Worm (Caenorhabditis elegans) whole organism, L4 larva: Measurements from ENCODE around the gene C18A3.11.
A peak's percentile ranks its signal among the peaks of the same experiment; 100 is the strongest.

Experiments
- D1046.2 ChIP-seq: fragments of 200-800 bp; sonication (Bioruptor generic); IDR thresholded peaks from 2 replicates; pipeline ENCODE4 v1.3.6; 2022; ENCODE audit warnings: missing genetic modification characterization, missing compliant biosample characterization
- F37D6.2 ChIP-seq: sonication (generic microtip); optimal IDR thresholded peaks from 2 replicates; lab custom pipeline; 2016; ENCODE audit warnings: mild to moderate bottlenecking, missing genetic modification characterization, missing compliant biosample characterization
- F44E2.7 ChIP-seq: fragments of 200-800 bp; sonication (Bioruptor generic); IDR thresholded peaks from 2 replicates; pipeline ENCODE4 v2.1.2; 2022; ENCODE audit warnings: missing genetic modification characterization, missing compliant biosample characterization
- T20F7.1 ChIP-seq: fragments of 200-800 bp; sonication (Bioruptor generic); optimal IDR thresholded peaks from 2 replicates; lab custom pipeline; 2018; ENCODE audit warnings: mild to moderate bottlenecking, missing genetic modification characterization, missing compliant biosample characterization
- T26A8.4 ChIP-seq: fragments of 200-800 bp; sonication (Bioruptor generic); IDR thresholded peaks from 2 replicates; pipeline ENCODE4 v1.3.6; 2022; ENCODE audit warnings: missing genetic modification characterization, missing compliant biosample characterization
- Y75B8A.6 ChIP-seq: fragments of 200-800 bp; sonication (Bioruptor generic); IDR thresholded peaks from 2 replicates; pipeline ENCODE4 v1.3.6; 2022; ENCODE audit warnings: missing genetic modification reagents, missing genetic modification characterization, missing compliant biosample characterization
- aly-2 ChIP-seq: sonication (generic microtip); optimal IDR thresholded peaks from 2 replicates; lab custom pipeline; 2018; ENCODE audit warnings: missing biosample characterization, missing genetic modification characterization
- ama-1 ChIP-seq: fragments of 150-350 bp; optimal IDR thresholded peaks from 2 replicates; lab custom pipeline; 2014; ENCODE audit warnings: inconsistent platforms, mixed read lengths
- arid-1 ChIP-seq: fragments of 200-800 bp; sonication (Bioruptor generic); conservative IDR thresholded peaks from 2 replicates; pipeline ENCODE4 v1.3.6; 2022; ENCODE audit warnings: missing genetic modification reagents, missing genetic modification characterization, missing compliant biosample characterization
- ceh-28 ChIP-seq: fragments of 150-350 bp; optimal IDR thresholded peaks from 2 replicates; lab custom pipeline; 2014; ENCODE audit warnings: missing biosample characterization, missing genetic modification reagents, missing genetic modification characterization
- ceh-44 ChIP-seq: fragments of 200-800 bp; sonication (Bioruptor generic); IDR thresholded peaks from 2 replicates; pipeline ENCODE4 v1.3.6; 2022; ENCODE audit warnings: missing genetic modification reagents, missing genetic modification characterization, missing compliant biosample characterization
- ces-1 ChIP-seq: fragments of 150-350 bp; sonication (generic microtip); optimal IDR thresholded peaks from 4 replicates; lab custom pipeline; 2014; ENCODE audit warnings: missing biosample characterization, missing genetic modification reagents, missing genetic modification characterization
- cey-2 ChIP-seq: sonication (generic microtip); optimal IDR thresholded peaks from 3 replicates; lab custom pipeline; 2017; ENCODE audit warnings: missing genetic modification characterization, mild to moderate bottlenecking, missing compliant biosample characterization, antibody characterized with exemption, borderline replicate concordance; ENCODE audit not compliant: insufficient read depth
- daf-12 ChIP-seq: fragments of 150-350 bp; optimal IDR thresholded peaks from 2 replicates; lab custom pipeline; 2014; ENCODE audit warnings: missing biosample characterization, missing genetic modification reagents, missing genetic modification characterization
- daf-16 ChIP-seq, 3 experiments: sonication (generic microtip); optimal IDR thresholded peaks; 2 replicates each; lab custom pipeline; 2016 to 2017; ENCODE audit warnings: missing genetic modification characterization in 3 of 3, missing genetic modification reagents in 3 of 3, mild to moderate bottlenecking in 2 of 3, missing compliant biosample characterization in 2 of 3, missing biosample characterization in 1 of 3, moderate library complexity in 1 of 3
- daf-8 ChIP-seq: fragments of 200-800 bp; sonication (Bioruptor generic); IDR thresholded peaks from 2 replicates; pipeline ENCODE4 v1.3.6; 2022; ENCODE audit warnings: missing genetic modification characterization, missing compliant biosample characterization
- dpl-1 ChIP-seq: fragments of 150-350 bp; optimal IDR thresholded peaks from 2 replicates; lab custom pipeline; 2014; ENCODE audit warnings: missing biosample characterization, missing genetic modification reagents, missing genetic modification characterization
- dve-1 ChIP-seq: sonication (generic microtip); optimal IDR thresholded peaks from 2 replicates; lab custom pipeline; 2017; ENCODE audit warnings: antibody characterized with exemption, mild to moderate bottlenecking, missing genetic modification characterization, missing compliant biosample characterization; ENCODE audit not compliant: insufficient read depth
- fkh-10 ChIP-seq: fragments of 150-350 bp; optimal IDR thresholded peaks from 2 replicates; lab custom pipeline; 2014; ENCODE audit warnings: missing biosample characterization, missing genetic modification reagents, missing genetic modification characterization
- fos-1 ChIP-seq: fragments of 150-350 bp; optimal IDR thresholded peaks from 2 replicates; lab custom pipeline; 2014; ENCODE audit warnings: missing biosample characterization, missing genetic modification characterization
- hlh-11 ChIP-seq: fragments of 200-800 bp; sonication (Bioruptor generic); optimal IDR thresholded peaks from 2 replicates; lab custom pipeline; 2018; ENCODE audit warnings: mild to moderate bottlenecking, missing genetic modification characterization, missing compliant biosample characterization
- hlh-30 ChIP-seq: sonication (generic microtip); optimal IDR thresholded peaks from 2 replicates; lab custom pipeline; 2017; ENCODE audit warnings: antibody characterized with exemption, mild to moderate bottlenecking, missing genetic modification characterization, missing compliant biosample characterization; ENCODE audit not compliant: insufficient read depth
- hmg-1.1 ChIP-seq: fragments of 200-800 bp; sonication (Bioruptor generic); IDR thresholded peaks from 2 replicates; pipeline ENCODE4 v1.3.6; 2022; ENCODE audit warnings: missing genetic modification reagents, missing genetic modification characterization, missing compliant biosample characterization
- jun-1 ChIP-seq: fragments of 150-350 bp; optimal IDR thresholded peaks from 2 replicates; lab custom pipeline; 2014; ENCODE audit warnings: missing biosample characterization, missing genetic modification reagents, missing genetic modification characterization
- lin-29 ChIP-seq: fragments of 200-800 bp; sonication (Bioruptor generic); IDR thresholded peaks from 2 replicates; pipeline ENCODE4 v1.3.6; 2022; ENCODE audit warnings: missing genetic modification reagents, missing genetic modification characterization, missing compliant biosample characterization
- lin-38 ChIP-seq: fragments of 200-800 bp; sonication (Bioruptor generic); IDR thresholded peaks from 2 replicates; pipeline ENCODE4 v1.3.6; 2022; ENCODE audit warnings: missing genetic modification reagents, missing genetic modification characterization, missing compliant biosample characterization
- lir-3 ChIP-seq: sonication (generic microtip); optimal IDR thresholded peaks from 2 replicates; lab custom pipeline; 2016; ENCODE audit warnings: mild to moderate bottlenecking, missing genetic modification characterization, missing compliant biosample characterization
- lsy-2 ChIP-seq, 2 experiments: fragments of 150-350 bp in 1 of 2; sonication (generic microtip) in 1 of 2; optimal IDR thresholded peaks; 2 replicates each; lab custom pipeline; 2014 to 2017; ENCODE audit warnings: missing biosample characterization in 2 of 2, missing genetic modification characterization in 2 of 2
- mdl-1 ChIP-seq, 2 experiments: fragments of 150-350 bp in 1 of 2; sonication (generic microtip) in 1 of 2; optimal IDR thresholded peaks; 2 replicates each; lab custom pipeline; 2014 to 2017; ENCODE audit warnings: missing biosample characterization in 2 of 2, missing genetic modification characterization in 2 of 2
- mdt-29 ChIP-seq: fragments of 200-800 bp; sonication (Bioruptor generic); IDR thresholded peaks from 2 replicates; pipeline ENCODE4 v1.3.6; 2022; ENCODE audit warnings: missing genetic modification reagents, missing genetic modification characterization, missing compliant biosample characterization
- mes-2 ChIP-seq: sonication (generic microtip); optimal IDR thresholded peaks from 2 replicates; lab custom pipeline; 2016; ENCODE audit warnings: missing genotype, mild to moderate bottlenecking, missing genetic modification characterization, missing compliant biosample characterization; ENCODE audit not compliant: poor library complexity, severe bottlenecking
- mxl-3 ChIP-seq: fragments of 200-800 bp; sonication (Bioruptor generic); optimal IDR thresholded peaks from 2 replicates; lab custom pipeline; 2018; ENCODE audit warnings: mild to moderate bottlenecking, missing genetic modification characterization, missing compliant biosample characterization
- nhr-10 ChIP-seq: fragments of 150-350 bp; optimal IDR thresholded peaks from 2 replicates; lab custom pipeline; 2014; ENCODE audit warnings: missing biosample characterization, missing genetic modification characterization
- nhr-25 ChIP-seq: sonication (generic microtip); optimal IDR thresholded peaks from 2 replicates; lab custom pipeline; 2017; ENCODE audit warnings: missing genetic modification characterization, mild to moderate bottlenecking, missing compliant biosample characterization, antibody characterized with exemption, moderate library complexity, borderline replicate concordance; ENCODE audit not compliant: insufficient read depth
- nhr-48 ChIP-seq: sonication (generic microtip); optimal IDR thresholded peaks from 2 replicates; lab custom pipeline; 2016; ENCODE audit warnings: mild to moderate bottlenecking, missing genetic modification characterization, missing compliant biosample characterization
- nhr-6 ChIP-seq: fragments of 150-350 bp; optimal IDR thresholded peaks from 2 replicates; lab custom pipeline; 2014; ENCODE audit warnings: missing biosample characterization, missing genetic modification characterization
- pha-4 ChIP-seq, 2 experiments: fragments of 150-350 bp in 1 of 2; fragments of 200-800 bp in 1 of 2; sonication (Bioruptor generic) in 1 of 2; IDR thresholded peaks in 1 of 2; optimal IDR thresholded peaks in 1 of 2; 2 replicates each; pipeline versions ENCODE4 v1.3.6 to Lab custom; 2014 to 2022; ENCODE audit warnings: missing genetic modification characterization in 2 of 2, missing genetic modification reagents in 2 of 2, missing biosample characterization in 1 of 2, missing compliant biosample characterization in 1 of 2
- unc-62 ChIP-seq, 3 experiments: fragments of 150-350 bp in 1 of 3; sonication (generic microtip); optimal IDR thresholded peaks in 2 of 3; peaks in 1 of 3; 1 replicate in 1 of 3; 2 replicates in 2 of 3; lab custom pipeline; 2014 to 2017; ENCODE audit warnings: missing biosample characterization in 3 of 3, missing genetic modification characterization in 3 of 3, missing genetic modification reagents in 3 of 3, missing genotype in 1 of 3
- zip-2 ChIP-seq: fragments of 150-350 bp; optimal IDR thresholded peaks from 2 replicates; lab custom pipeline; 2014; ENCODE audit warnings: missing biosample characterization, missing genetic modification characterization
- ztf-11 ChIP-seq: fragments of 150-350 bp; optimal IDR thresholded peaks from 2 replicates; lab custom pipeline; 2014; ENCODE audit warnings: missing biosample characterization, missing genetic modification characterization

C18A3.11 gene

DNA sequence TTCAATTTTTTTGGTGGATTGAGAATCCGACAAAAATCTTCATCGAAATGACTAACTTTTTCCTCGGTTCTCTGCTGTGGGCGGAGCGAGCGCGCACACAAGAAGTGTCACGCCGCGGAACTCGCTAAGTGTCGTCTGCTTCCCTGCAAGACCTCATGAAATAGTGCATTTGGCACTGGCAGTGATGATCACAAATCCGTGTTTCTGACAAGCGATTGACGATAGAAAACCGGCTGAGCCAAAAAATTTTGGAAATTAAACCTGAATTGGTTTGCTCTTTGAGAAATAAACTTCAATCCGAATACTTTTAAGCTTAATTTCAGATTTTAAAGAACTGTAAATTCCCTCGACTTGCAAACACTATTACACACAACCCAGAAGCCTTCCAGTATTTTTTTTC, 29.3 kb upstream of the C18A3.11 start (continued):
- TF ChIP-seq nhr-10 (tag; lab: Kevin White, UChicago) (no peak), zip-2 (tag; lab: Kevin White, UChicago) (no peak), pha-4 (GFP tag; IDR thresholded peaks at IDR 0.05; lab: Robert Waterston, UW) (no peak), pha-4 (tag; optimal IDR thresholded peaks at IDR 0.05; lab: Kevin White, UChicago) (no peak), jun-1 (tag; lab: Kevin White, UChicago) (peak; percentile 30), cey-2 (tag; lab: Kevin White, UChicago) (no peak), ama-1 (lab: Kevin White, UChicago) (peak; percentile 95), aly-2 (tag; lab: Kevin White, UChicago) (no peak), T20F7.1 (no peak), lin-38 (GFP tag; lab: Robert Waterston, UW) (peak; percentile 57), nhr-6 (tag; lab: Kevin White, UChicago) (peak; percentile 46), arid-1 (GFP tag; lab: Robert Waterston, UW) (peak; percentile 10; the same call in 1 of the 2 replicates), T26A8.4 (GFP tag; lab: Robert Waterston, UW) (peak; percentile 78), D1046.2 (GFP tag; lab: Robert Waterston, UW) (no peak), Y75B8A.6 (GFP tag; lab: Robert Waterston, UW) (no peak), mdt-29 (GFP tag; lab: Robert Waterston, UW) (no peak), F37D6.2 (no peak), F44E2.7 (GFP tag; lab: Robert Waterston, UW) (no peak), ceh-28 (tag; lab: Kevin White, UChicago) (no peak), lir-3 (no peak), ztf-11 (tag; lab: Kevin White, UChicago) (no peak), nhr-25 (tag; lab: Kevin White, UChicago) (peak; percentile 35)

DNA sequence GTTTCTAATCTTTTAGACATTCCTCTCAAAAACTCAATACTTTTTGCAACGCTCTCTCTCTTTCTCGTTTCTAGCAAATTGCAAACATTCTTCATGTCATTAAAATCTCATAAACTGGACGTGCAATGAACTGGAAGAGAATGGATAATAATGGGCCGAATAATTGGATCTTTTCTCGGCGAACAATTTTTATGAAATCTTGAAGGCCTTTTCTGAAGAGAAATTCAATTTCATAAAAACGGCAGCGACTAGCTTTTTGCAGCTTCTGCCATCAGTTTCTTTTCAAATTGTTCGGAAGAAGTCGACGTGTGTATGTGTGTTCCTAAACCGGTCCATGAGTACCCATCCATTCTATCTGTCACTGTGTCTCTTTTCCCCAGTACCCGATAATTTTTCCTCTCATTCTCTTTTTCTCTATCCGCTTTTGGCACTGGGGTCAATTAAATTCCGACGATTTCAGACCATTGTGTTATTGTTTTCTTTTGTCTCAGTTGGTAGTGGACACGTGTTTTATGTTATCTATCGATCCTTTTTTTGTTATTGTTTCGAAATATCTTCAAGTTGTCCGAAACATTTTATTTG, 28.1 kb upstream of the C18A3.11 start:
- TF ChIP-seq mdl-1 (tag; optimal IDR thresholded peaks at IDR 0.05; lab: Kevin White, UChicago): peak in 1 of 2 experiments; percentile 38
- peak; percentile 0 for TF ChIP-seq dve-1 (tag; lab: Kevin White, UChicago)
- no peak for TF ChIP-seq ces-1
- peak; percentile 3 for TF ChIP-seq dpl-1 (GFP tag; lab: Kevin White, UChicago)
- TF ChIP-seq unc-62 (GFP tag; optimal IDR thresholded peaks at IDR 0.05 in 1 of 2; lab: Kevin White, UChicago): peak in 1 of 2 experiments; percentile 44
- TF ChIP-seq unc-62 (tag; optimal IDR thresholded peaks at IDR 0.05; lab: Kevin White, UChicago): no peak
- peak; percentile 14 for TF ChIP-seq hlh-11
- TF ChIP-seq mes-2 (tag; lab: Kevin White, UChicago): peak; percentile 2
- no peak for TF ChIP-seq daf-8
- TF ChIP-seq nhr-48: peak; percentile 59
- no peak for TF ChIP-seq zip-2 (tag; lab: Kevin White, UChicago)

DNA sequence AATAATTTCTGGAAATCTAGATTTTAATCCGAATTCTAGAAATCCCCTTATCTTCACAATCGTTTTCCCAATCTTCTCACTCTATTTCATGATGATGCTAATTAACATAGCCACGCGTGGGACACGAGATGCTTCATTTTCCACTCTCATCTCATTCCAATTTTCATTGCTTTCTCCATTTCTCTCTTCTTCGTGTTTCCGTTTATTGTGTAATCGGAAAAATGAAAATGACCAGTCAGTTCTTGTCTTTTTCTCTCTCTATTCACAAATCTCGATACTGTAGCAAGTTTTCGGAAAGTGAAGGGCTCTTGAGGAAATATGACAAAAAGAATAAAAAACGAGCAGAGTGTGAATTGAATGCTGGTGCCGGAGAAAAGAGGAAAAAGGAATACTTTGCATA, 26.4 kb upstream of the C18A3.11 start:
- TF ChIP-seq mes-2 (tag; lab: Kevin White, UChicago): no peak
- TF ChIP-seq daf-12 (tag; lab: Kevin White, UChicago): no peak
- TF ChIP-seq fos-1: no peak
- TF ChIP-seq daf-16 (GFP tag; optimal IDR thresholded peaks at IDR 0.05; lab: Kevin White, UChicago): no peak
- no peak for TF ChIP-seq daf-16 (tag; optimal IDR thresholded peaks at IDR 0.05; lab: Kevin White, UChicago)
- no peak for TF ChIP-seq ceh-44 (GFP tag; lab: Robert Waterston, UW)
- TF ChIP-seq hmg-1.1: no peak
- peak; percentile 27 for TF ChIP-seq mxl-3 (GFP tag; lab: Kevin White, UChicago)
- no peak for TF ChIP-seq dpl-1 (GFP tag; lab: Kevin White, UChicago)
- TF ChIP-seq lin-29: no peak
- TF ChIP-seq hlh-30 (tag; lab: Kevin White, UChicago): peak; percentile 25
- peak in 1 of 2 experiments; percentile 14 for TF ChIP-seq lsy-2 (tag; optimal IDR thresholded peaks at IDR 0.05; lab: Kevin White, UChicago)
- TF ChIP-seq pha-4 (GFP tag; IDR thresholded peaks at IDR 0.05; lab: Robert Waterston, UW): no peak
- no peak for TF ChIP-seq pha-4 (tag; optimal IDR thresholded peaks at IDR 0.05; lab: Kevin White, UChicago)
- no peak for TF ChIP-seq arid-1 (GFP tag; lab: Robert Waterston, UW)
- no peak for TF ChIP-seq fkh-10 (GFP tag; lab: Kevin White, UChicago)
